Worm (Caenorhabditis elegans): Measurements from ENCODE around the gene F21F8.5.
A peak's percentile ranks its signal among the peaks of the same experiment; 100 is the strongest.

The F21F8.5 gene

ce11 chrV:8262212-8262611 lies 3.9 kb downstream of the F21F8.5 start:
- TF ChIP-seq unc-62 (GFP tag; optimal IDR thresholded peaks at IDR 0.05 in 1 of 2) (peak in 1 of 2 experiments; percentile 94), unc-62 (tag; optimal IDR thresholded peaks at IDR 0.05) (no peak), dpl-1 (GFP tag; optimal IDR thresholded peaks at IDR 0.05) (no peak)

ce11 chrV:8259016-8259415 lies 7.1 kb downstream of the F21F8.5 start, which contains the start of gene C16D9.1:
Gene C16D9.1 (plus strand): TSS chrV:8259316.
- TF ChIP-seq Y48G9A.11 (GFP tag; IDR thresholded peaks at IDR 0.05), result no peak
- TF ChIP-seq egl-43 (GFP tag; IDR thresholded peaks at IDR 0.05), result no peak
- TF ChIP-seq mdt-29 (GFP tag; IDR thresholded peaks at IDR 0.05), result no peak
- no peak for TF ChIP-seq lin-39 (tag; optimal IDR thresholded peaks at IDR 0.05)
- TF ChIP-seq hif-1 (tag; optimal IDR thresholded peaks at IDR 0.05), result no peak
- TF ChIP-seq mes-2 (tag; optimal IDR thresholded peaks at IDR 0.05; ENCODE audit: poor library complexity, severe bottlenecking), result no peak
- no peak for TF ChIP-seq nhr-10 (tag; optimal IDR thresholded peaks at IDR 0.05)
- no peak for TF ChIP-seq nhr-48 (tag; optimal IDR thresholded peaks at IDR 0.05)
- no peak for TF ChIP-seq daf-19 (GFP tag; conservative IDR thresholded peaks at IDR 0.05)

ce11 chrV:8254973-8255372 lies 11.2 kb downstream of the F21F8.5 start:
- TF ChIP-seq nhr-111 (GFP tag; optimal IDR thresholded peaks at IDR 0.05) (no peak), lsy-2 (tag; optimal IDR thresholded peaks at IDR 0.05) (no peak)

ce11 chrV:8253946-8254345 lies 12.2 kb downstream of the F21F8.5 start:
- TF ChIP-seq pha-4 (GFP tag; IDR thresholded peaks at IDR 0.05), result no peak
- TF ChIP-seq pha-4 (tag; optimal IDR thresholded peaks at IDR 0.05), result no peak
- TF ChIP-seq F37D6.2 (tag; optimal IDR thresholded peaks at IDR 0.05), result no peak
- no peak for TF ChIP-seq set-16 (GFP tag; IDR thresholded peaks at IDR 0.05)
- TF ChIP-seq lin-38 (GFP tag; IDR thresholded peaks at IDR 0.05), result no peak
- TF ChIP-seq lin-29 (GFP tag; IDR thresholded peaks at IDR 0.05), result no peak
- no peak for TF ChIP-seq dve-1 (tag; optimal IDR thresholded peaks at IDR 0.05; ENCODE audit: insufficient read depth)
- TF ChIP-seq nhr-102 (tag; optimal IDR thresholded peaks at IDR 0.05), result no peak
- TF ChIP-seq spr-3 (GFP tag; optimal IDR thresholded peaks at IDR 0.05), result no peak
- TF ChIP-seq aha-1 (tag), result peak; percentile 81
- no peak for TF ChIP-seq F44E2.7 (GFP tag; IDR thresholded peaks at IDR 0.05)
- TF ChIP-seq ces-1 (GFP tag; optimal IDR thresholded peaks at IDR 0.05), result peak; percentile 53
- TF ChIP-seq duxl-1 (tag; optimal IDR thresholded peaks at IDR 0.05; ENCODE audit: poor library complexity), result no peak

- TF ChIP-seq unc-62 (GFP tag; optimal IDR thresholded peaks at IDR 0.05 in 1 of 2) (peak in 1 of 2 experiments; percentile 18), unc-62 (tag; optimal IDR thresholded peaks at IDR 0.05) (no peak), ceh-44 (GFP tag; IDR thresholded peaks at IDR 0.05) (no peak), F49E8.2 (tag; optimal IDR thresholded peaks at IDR 0.05; ENCODE audit: borderline replicate concordance) (no peak), tra-1 (GFP tag; IDR thresholded peaks at IDR 0.05) (no peak), daf-8 (GFP tag; IDR thresholded peaks at IDR 0.05) (no peak), saeg-2 (GFP tag; IDR thresholded peaks at IDR 0.05) (no peak), hlh-30 (tag; optimal IDR thresholded peaks at IDR 0.05; ENCODE audit: insufficient read depth) (peak; percentile 21), T20F7.1 (GFP tag; optimal IDR thresholded peaks at IDR 0.05) (no peak), hlh-11 (tag; optimal IDR thresholded peaks at IDR 0.05) (no peak)
Observed at ce11 chrV:8252532-8252931, 13.6 kb downstream of the F21F8.5 start.

Data from whole organism, L4 larva.